Worm (Caenorhabditis elegans): ENCODE results near the gene srh-79.

Gene srh-79

DNA sequence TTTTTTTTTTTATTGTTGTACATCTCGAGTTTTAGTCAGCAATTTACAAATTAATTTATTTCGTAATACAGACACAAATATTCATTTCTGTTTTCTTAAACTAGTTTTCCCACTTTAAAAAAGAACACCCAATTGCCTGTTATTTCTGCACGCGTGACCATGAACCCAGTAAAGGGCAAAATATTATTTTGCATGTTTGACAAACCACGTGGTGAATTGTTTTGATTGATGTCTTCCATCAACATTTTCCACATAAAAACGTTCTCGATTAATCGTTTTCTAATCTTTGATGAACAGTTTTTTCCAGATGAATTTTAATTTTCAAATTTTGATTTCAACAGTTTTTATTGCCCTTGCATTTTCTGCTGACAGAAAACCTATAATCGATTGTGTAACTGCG is 28.2 kb downstream of the srh-79 start, which contains the start of gene C54F6.18:
Gene C54F6.18 (plus strand): TSS at position 301 of the 400 bp plus-strand sequence.
- TF ChIP-seq him-1 (tag; optimal IDR thresholded peaks at IDR 0.05) (no peak), W03F9.2 (tag; optimal IDR thresholded peaks at IDR 0.05) (no peak), dao-5 (tag; optimal IDR thresholded peaks at IDR 0.05) (no peak)

DNA sequence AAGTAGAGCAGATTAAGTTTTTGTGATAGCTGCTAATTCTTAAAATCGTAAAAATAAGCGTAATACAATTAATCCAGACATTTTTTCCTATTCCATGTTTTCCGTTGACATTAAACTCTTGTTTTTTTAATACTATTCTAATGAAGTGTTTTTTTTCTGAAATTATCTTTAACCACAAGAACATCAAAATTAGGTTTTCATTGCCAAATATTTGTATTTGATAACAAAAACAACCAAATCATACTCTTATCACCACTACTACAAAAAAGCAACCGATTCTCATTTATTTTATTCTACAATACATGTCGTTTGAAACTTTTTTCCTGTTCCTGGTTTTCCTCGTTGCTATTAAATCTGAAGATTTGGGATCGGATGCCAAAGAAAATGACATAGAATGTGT is 29.6 kb downstream of the srh-79 start, which contains the start of gene C54F6.17:
Gene C54F6.17 (plus strand): TSS at position 301 of the 400 bp plus-strand sequence.
- no peak for TF ChIP-seq him-1 (tag; optimal IDR thresholded peaks at IDR 0.05)
- no peak for TF ChIP-seq W03F9.2 (tag; optimal IDR thresholded peaks at IDR 0.05)
- no peak for TF ChIP-seq dao-5 (tag; optimal IDR thresholded peaks at IDR 0.05)

DNA sequence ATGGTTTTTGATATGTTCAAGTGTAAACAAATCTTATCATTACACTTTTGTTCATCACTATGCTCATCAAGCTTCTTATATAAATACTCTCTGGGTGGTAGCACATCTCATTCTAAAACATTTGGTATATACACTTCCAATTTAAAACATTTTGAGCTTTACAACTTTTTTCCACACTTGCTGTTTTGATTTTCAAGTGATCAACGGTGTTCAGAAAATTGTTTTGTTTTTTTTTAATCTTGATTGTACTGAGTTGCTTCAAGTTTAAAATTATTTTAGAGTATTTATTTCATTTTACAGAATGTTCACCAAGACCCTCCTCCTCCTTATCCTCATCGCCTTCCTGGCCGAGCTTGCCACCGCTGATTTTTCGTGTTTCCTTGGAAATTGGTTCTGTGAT is 31.3 kb downstream of the srh-79 start, which contains the start of gene C54F6.5:
Gene C54F6.5 (plus strand): TSS at position 301 of the 400 bp plus-strand sequence.
- TF ChIP-seq dao-5 (tag; optimal IDR thresholded peaks at IDR 0.05) (no peak), him-1 (tag; optimal IDR thresholded peaks at IDR 0.05) (no peak), W03F9.2 (tag; optimal IDR thresholded peaks at IDR 0.05) (no peak)

DNA sequence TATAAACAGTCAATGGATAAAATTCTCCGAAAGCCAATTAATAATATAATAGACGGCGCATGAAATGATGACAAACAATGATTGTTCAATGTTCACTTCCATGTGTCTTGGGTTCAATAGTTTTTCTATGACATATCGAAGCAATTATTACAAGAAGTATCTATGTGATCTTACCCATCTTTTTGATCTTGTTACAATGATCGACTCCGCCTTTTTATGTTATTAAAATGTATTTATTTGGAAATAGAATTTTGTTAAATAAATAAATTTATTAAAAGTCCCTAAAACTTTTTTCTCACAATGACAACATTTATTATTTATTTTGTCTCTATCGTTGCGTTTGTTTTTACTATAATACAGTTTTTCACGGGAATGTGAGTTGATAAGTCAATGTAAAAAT is 32.3 kb downstream of the srh-79 start, which contains the start of gene swt-2:
Gene swt-2 (plus strand): TSS at position 301 of the 400 bp plus-strand sequence.
- TF ChIP-seq W03F9.2 (tag; optimal IDR thresholded peaks at IDR 0.05) (no peak), him-1 (tag; optimal IDR thresholded peaks at IDR 0.05) (no peak)

DNA sequence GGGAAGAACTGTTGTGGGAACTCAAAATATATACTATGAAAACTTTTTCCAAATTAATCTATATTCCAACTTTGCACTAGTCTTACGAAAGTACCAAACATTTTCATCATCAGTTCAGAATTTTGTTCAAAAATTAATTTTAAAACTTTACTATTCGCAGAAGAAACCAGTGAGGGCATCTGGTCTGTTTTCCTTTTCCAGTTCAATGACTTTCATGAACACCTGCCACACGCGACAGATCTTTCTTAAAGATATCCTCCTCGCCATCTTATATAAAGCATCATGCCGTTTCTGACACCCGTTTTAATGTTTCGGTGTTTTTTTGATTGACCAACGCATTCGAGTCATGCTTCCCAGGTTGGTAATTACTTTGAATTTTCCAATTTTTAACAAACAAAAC is 35.4 kb downstream of the srh-79 start, which contains the start of gene C54F6.3:
Gene C54F6.3 (plus strand): TSS at position 301 of the 400 bp plus-strand sequence.
- TF ChIP-seq W03F9.2 (tag; optimal IDR thresholded peaks at IDR 0.05) (no peak), him-1 (tag; optimal IDR thresholded peaks at IDR 0.05) (no peak), dao-5 (tag; optimal IDR thresholded peaks at IDR 0.05) (no peak)

DNA sequence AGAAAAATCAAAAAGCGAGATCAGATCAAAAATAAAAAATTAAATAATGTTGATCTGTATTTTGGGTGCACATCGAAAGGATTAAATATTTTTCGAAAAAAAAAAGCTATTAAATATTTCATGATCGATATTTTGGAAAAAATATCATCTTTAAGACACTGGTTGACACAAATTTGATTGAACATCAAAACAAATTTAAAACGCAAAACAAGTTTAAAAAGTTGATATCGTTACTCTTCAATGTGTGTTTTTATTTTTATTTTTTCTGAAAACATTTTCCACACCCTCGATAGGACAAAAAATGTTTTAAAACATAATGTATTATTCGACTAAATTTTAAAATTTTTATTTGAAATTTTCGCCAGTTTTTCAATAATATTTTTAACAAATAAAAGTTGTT is 40.5 kb downstream of the srh-79 start, which contains the start of gene C54F6.12:
Gene C54F6.12 (minus strand): TSS at position 101 of the 400 bp plus-strand sequence.
- TF ChIP-seq dao-5 (tag; optimal IDR thresholded peaks at IDR 0.05) (no peak), him-1 (tag; optimal IDR thresholded peaks at IDR 0.05) (no peak), W03F9.2 (tag; optimal IDR thresholded peaks at IDR 0.05) (no peak)

DNA sequence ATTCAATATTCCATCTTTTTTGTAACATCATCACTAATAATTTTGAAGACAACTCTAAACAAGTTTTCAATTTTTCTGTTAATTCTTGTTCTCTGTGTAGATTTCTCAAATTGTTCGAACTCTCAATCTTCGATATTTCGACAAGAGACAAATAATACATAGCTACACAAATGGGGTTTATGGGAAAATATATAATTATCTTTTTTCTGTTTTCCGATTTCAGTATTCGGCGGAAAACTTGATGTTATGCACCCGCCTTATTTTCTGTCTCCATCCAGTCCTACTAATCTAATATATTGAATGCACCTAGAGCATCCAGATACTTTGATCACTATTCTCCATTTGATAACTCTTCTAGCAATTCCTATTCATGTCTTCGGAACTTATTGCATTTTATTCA is 41.5 kb downstream of the srh-79 start, which contains the start of gene srh-268:
Gene srh-268 (plus strand): TSS at position 301 of the 400 bp plus-strand sequence.
- TF ChIP-seq W03F9.2 (tag; optimal IDR thresholded peaks at IDR 0.05) = no peak

DNA sequence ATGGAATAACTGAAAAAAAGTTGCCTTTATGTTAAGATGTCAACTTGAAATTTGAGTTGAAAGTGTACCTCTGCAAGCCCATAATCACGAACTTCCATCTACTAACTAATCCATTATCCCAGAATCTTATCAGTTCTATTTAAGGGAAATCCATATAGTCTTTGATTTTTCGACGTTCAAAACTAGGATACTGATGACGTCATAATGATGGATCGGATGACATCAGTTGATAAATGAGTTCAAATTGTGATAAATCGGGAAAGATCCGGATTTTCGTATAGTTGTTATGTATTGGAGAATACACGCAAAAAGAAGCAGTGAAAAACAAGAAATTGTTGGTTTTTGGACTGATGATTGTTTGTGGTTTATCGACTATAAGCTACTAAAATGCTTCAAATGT is 46.2 kb downstream of the srh-79 start:
- TF ChIP-seq dao-5 (tag; optimal IDR thresholded peaks at IDR 0.05) (no peak), him-1 (tag; optimal IDR thresholded peaks at IDR 0.05) (no peak), W03F9.2 (tag; optimal IDR thresholded peaks at IDR 0.05) (no peak)

DNA sequence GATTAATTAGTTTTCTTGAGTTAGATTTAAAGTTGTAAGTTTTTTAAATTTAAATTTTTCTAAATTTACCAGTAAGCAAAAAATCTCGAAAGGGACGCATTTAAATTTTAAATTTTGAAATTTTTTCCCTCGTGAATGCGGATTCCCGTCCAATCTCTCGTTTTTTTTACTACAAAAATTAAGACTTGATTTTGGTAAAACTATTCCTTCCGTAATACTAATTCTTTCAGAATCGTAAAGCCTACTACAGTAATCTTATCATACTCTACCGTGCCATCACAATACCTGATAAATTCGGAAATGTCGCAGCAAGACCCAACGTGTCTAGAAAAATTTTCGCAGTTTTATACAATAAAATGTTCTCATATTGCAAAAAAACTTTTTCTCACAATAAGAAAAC is 47.6 kb downstream of the srh-79 start, which contains the start of the genes C54F6.19 and nhx-3:
Gene C54F6.19 (plus strand): TSS at position 301 of the 400 bp plus-strand sequence.
Gene nhx-3 (minus strand): TSS at position 337 of the 400 bp plus-strand sequence.
- TF ChIP-seq W03F9.2 (tag; optimal IDR thresholded peaks at IDR 0.05) (no peak), dao-5 (tag; optimal IDR thresholded peaks at IDR 0.05) (no peak), him-1 (tag; optimal IDR thresholded peaks at IDR 0.05) (no peak)

DNA sequence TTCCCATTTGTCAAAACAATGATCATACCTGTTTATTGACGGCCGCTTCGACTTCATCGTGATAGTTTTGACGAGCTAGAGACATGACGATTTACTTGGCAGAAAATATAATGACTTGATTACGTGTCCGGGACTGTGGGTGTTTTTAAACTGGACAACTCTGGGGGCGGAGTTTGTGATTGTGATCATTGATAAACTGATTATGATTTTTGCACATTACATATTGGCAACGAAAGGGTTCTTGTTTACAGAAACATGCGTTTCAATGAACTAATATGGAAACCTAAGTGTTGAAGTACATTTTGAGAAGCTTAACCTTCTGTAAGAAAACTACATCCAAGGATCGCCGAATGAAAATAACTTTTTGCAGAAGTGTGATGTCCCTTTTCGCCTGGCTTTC is 49.9 kb downstream of the srh-79 start, which contains the start of gene ftn-1:
Gene ftn-1 (minus strand): TSS at position 101 of the 400 bp plus-strand sequence.
- no peak for TF ChIP-seq dao-5 (tag; optimal IDR thresholded peaks at IDR 0.05)
- no peak for TF ChIP-seq W03F9.2 (tag; optimal IDR thresholded peaks at IDR 0.05)
- TF ChIP-seq him-1 (tag; optimal IDR thresholded peaks at IDR 0.05) = no peak

DNA sequence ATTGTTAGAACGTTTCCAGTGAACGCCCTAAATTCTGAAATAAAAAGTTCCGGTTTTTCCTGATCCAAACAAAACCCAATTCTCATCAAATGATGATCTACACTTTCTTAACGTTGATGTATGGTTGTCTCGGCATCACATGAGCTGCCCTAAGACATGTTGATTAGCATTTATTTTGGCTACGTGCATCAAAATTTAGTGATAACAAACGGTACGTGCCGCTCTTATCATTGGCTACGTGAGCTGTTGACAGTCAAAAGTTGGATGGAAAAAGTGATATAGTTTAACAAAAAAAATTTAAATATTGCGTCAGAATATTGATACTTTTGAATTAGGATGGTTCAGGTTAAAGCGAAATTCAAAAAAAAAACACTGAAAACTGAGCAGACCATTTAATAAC is 50.5 kb downstream of the srh-79 start:
- TF ChIP-seq dao-5 (tag; optimal IDR thresholded peaks at IDR 0.05) (no peak), him-1 (tag; optimal IDR thresholded peaks at IDR 0.05) (no peak), W03F9.2 (tag; optimal IDR thresholded peaks at IDR 0.05) (no peak)
